Fruit fly (Drosophila melanogaster) whole organism, adult: ENCODE results near the gene CG5888.

ENCODE experiments used
- CG12768 ChIP-seq: fragments of 200-800 bp; sonication (Bioruptor generic); optimal IDR thresholded peaks from 2 replicates; lab custom pipeline; 2017; ENCODE audit warnings: missing biosample characterization, missing genetic modification characterization, mild to moderate bottlenecking, moderate library complexity, missing genetic modification reagents
- CG14711 ChIP-seq: fragments of 200-800 bp; sonication (Bioruptor generic); optimal IDR thresholded peaks from 2 replicates; lab custom pipeline; 2018; ENCODE audit warnings: missing biosample characterization, mild to moderate bottlenecking, missing genetic modification characterization, moderate library complexity
- CG1620 ChIP-seq: fragments of 200-800 bp; sonication (Bioruptor generic); optimal IDR thresholded peaks from 2 replicates; lab custom pipeline; 2016; ENCODE audit warnings: missing biosample characterization, missing genetic modification characterization
- CG7101 ChIP-seq: fragments of 200-800 bp; sonication (Bioruptor generic); optimal IDR thresholded peaks from 2 replicates; lab custom pipeline; 2018; ENCODE audit warnings: missing biosample characterization, mild to moderate bottlenecking, missing genetic modification characterization, moderate library complexity
- Clk ChIP-seq: fragments of 200-800 bp; sonication (Bioruptor generic); optimal IDR thresholded peaks from 2 replicates; lab custom pipeline; 2017; ENCODE audit warnings: missing biosample characterization, missing genetic modification characterization
- Crg-1 ChIP-seq: fragments of 200-800 bp; sonication (Bioruptor generic); optimal IDR thresholded peaks from 2 replicates; lab custom pipeline; 2016; ENCODE audit warnings: missing biosample characterization, missing genetic modification characterization
- kay ChIP-seq: fragments of 200-800 bp; sonication (Bioruptor generic); peaks from one replicate; lab custom pipeline; 2016; ENCODE audit warnings: missing biosample characterization, missing genetic modification characterization, borderline replicate concordance

DNA sequence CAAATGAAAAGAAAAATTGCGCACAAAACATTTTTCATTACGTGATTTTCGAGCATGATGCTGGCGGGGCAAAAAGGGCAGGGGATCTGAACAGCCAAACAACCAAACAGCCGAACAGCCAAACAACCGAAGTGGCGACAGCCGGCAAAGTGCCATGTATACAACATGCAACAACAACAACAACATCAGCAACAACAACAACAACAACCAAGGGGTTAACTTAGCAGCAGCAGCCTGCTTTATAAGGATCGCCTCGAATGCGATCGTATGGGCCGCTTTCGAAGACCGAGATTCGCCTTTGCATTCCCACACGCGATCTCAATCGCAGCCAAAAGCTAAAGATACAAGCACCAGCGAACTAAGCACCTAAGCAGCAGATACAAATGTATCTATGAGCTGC lies 15.4 kb upstream of the CG5888 start:
- TF ChIP-seq CG14711 (tag; lab: Kevin White, UChicago) (no peak), Crg-1 (GFP tag; lab: Kevin White, UChicago) (no peak), CG7101 (tag; lab: Kevin White, UChicago) (no peak), Clk (GFP tag; lab: Kevin White, UChicago) (no peak), CG12768 (no peak), kay (no peak), CG1620 (no peak)
